Worm (Caenorhabditis elegans): Measurements from ENCODE around the gene btb-12.

btb-12 gene

ce11 chrII:1679081-1679480 lies 24.1 kb downstream of the btb-12 start, which contains the start of gene irld-36:
TSS of gene irld-36 (plus strand) at chrII:1679381.
- TF ChIP-seq mdl-1 (tag; optimal IDR thresholded peaks at IDR 0.05) (no peak), mml-1 (tag; optimal IDR thresholded peaks at IDR 0.05) (no peak), ceh-28 (tag; optimal IDR thresholded peaks at IDR 0.05) (no peak), egl-27 (tag; optimal IDR thresholded peaks at IDR 0.05) (no peak), ztf-11 (tag; optimal IDR thresholded peaks at IDR 0.05) (no peak), aly-2 (tag; optimal IDR thresholded peaks at IDR 0.05) (no peak), nhr-43 (tag; optimal IDR thresholded peaks at IDR 0.05; ENCODE audit: poor library complexity, severe bottlenecking) (no peak), nhr-28 (tag; optimal IDR thresholded peaks at IDR 0.05) (no peak), egl-5 (tag; optimal IDR thresholded peaks at IDR 0.05) (no peak), fos-1 (tag; optimal IDR thresholded peaks at IDR 0.05) (no peak), ztf-4 (tag; optimal IDR thresholded peaks at IDR 0.05) (no peak), zag-1 (tag; optimal IDR thresholded peaks at IDR 0.05) (no peak), ceh-16 (tag; optimal IDR thresholded peaks at IDR 0.05) (no peak), ceh-9 (tag; optimal IDR thresholded peaks at IDR 0.05) (no peak), nhr-23 (tag; optimal IDR thresholded peaks at IDR 0.05) (no peak), lsy-12 (tag; optimal IDR thresholded peaks at IDR 0.05) (no peak), ceh-82 (tag; optimal IDR thresholded peaks at IDR 0.05) (no peak), elt-2 (tag; optimal IDR thresholded peaks at IDR 0.05) (no peak)

DNA sequence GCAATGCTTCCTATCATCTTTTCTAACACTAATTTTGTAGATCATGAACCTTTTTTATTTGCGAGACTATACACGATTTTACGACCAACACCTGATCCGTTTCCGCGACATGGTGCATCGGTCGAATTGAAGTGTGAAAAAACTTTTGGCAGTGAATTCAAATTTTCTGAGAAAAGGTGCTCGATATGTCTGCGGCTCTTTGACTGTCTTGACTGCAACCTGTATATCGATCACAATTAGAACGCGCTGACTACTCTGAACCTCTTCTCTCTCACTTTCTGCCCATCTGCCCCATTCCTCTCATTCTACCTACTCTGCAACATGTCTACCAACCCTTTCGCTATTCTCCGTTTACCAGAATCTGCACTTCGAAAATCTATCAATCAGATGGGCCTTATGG lies 27.2 kb downstream of the btb-12 start, which contains the start of gene fbxb-26:
fbxb-26 (plus strand) TSS at position 301 of the 400 bp plus-strand sequence.
- TF ChIP-seq snpc-4 (tag; optimal IDR thresholded peaks at IDR 0.05), result no peak
- TF ChIP-seq aly-2 (tag; optimal IDR thresholded peaks at IDR 0.05), result no peak
- no peak for TF ChIP-seq mdl-1 (tag; optimal IDR thresholded peaks at IDR 0.05)
- TF ChIP-seq ama-1 (optimal IDR thresholded peaks at IDR 0.05), result no peak
- no peak for TF ChIP-seq ceh-9 (tag; optimal IDR thresholded peaks at IDR 0.05)
- no peak for TF ChIP-seq nhr-12 (tag; optimal IDR thresholded peaks at IDR 0.05)
- no peak for TF ChIP-seq ceh-16 (tag; optimal IDR thresholded peaks at IDR 0.05)
- TF ChIP-seq eor-1 (tag; optimal IDR thresholded peaks at IDR 0.05), result no peak
- TF ChIP-seq lsy-12 (tag; optimal IDR thresholded peaks at IDR 0.05), result no peak
- no peak for TF ChIP-seq pha-4 (tag; optimal IDR thresholded peaks at IDR 0.05)
- no peak for TF ChIP-seq fos-1 (tag; optimal IDR thresholded peaks at IDR 0.05)
- no peak for TF ChIP-seq nhr-28 (tag; optimal IDR thresholded peaks at IDR 0.05)
- no peak for TF ChIP-seq nhr-67 (tag; optimal IDR thresholded peaks at IDR 0.05)
- TF ChIP-seq nhr-76 (tag; optimal IDR thresholded peaks at IDR 0.05), result no peak

ce11 chrII:1683742-1684141 lies 28.7 kb downstream of the btb-12 start, which contains the start of gene fbxb-25:
TSS of gene fbxb-25 (plus strand) at chrII:1684042.
- TF ChIP-seq nhr-67 (tag; optimal IDR thresholded peaks at IDR 0.05) (no peak), elt-2 (tag; optimal IDR thresholded peaks at IDR 0.05) (no peak), lin-39 (tag; optimal IDR thresholded peaks at IDR 0.05) (no peak), snpc-4 (tag; optimal IDR thresholded peaks at IDR 0.05) (no peak)

- no peak for TF ChIP-seq nhr-12 (tag; optimal IDR thresholded peaks at IDR 0.05)
- no peak for TF ChIP-seq ama-1 (optimal IDR thresholded peaks at IDR 0.05)
- TF ChIP-seq nhr-77 (tag; optimal IDR thresholded peaks at IDR 0.05), result no peak
- no peak for TF ChIP-seq nhr-76 (tag; optimal IDR thresholded peaks at IDR 0.05)
- TF ChIP-seq nhr-28 (tag; optimal IDR thresholded peaks at IDR 0.05), result no peak
- no peak for TF ChIP-seq mdl-1 (tag; optimal IDR thresholded peaks at IDR 0.05)
- TF ChIP-seq ZK546.5 (tag; optimal IDR thresholded peaks at IDR 0.05), result no peak
- TF ChIP-seq nfya-1 (tag; optimal IDR thresholded peaks at IDR 0.05; ENCODE audit: insufficient read depth), result no peak
- TF ChIP-seq ceh-9 (tag; optimal IDR thresholded peaks at IDR 0.05), result no peak
- no peak for TF ChIP-seq nhr-25 (tag; optimal IDR thresholded peaks at IDR 0.05)
Observed at ce11 chrII:1688813-1689212, 33.8 kb downstream of the btb-12 start, which contains the start of the genes fbxb-18 and fbxb-19. TSS of gene fbxb-18 (minus strand) at chrII:1688913. TSS of gene fbxb-19 (minus strand) at chrII:1689181.

DNA sequence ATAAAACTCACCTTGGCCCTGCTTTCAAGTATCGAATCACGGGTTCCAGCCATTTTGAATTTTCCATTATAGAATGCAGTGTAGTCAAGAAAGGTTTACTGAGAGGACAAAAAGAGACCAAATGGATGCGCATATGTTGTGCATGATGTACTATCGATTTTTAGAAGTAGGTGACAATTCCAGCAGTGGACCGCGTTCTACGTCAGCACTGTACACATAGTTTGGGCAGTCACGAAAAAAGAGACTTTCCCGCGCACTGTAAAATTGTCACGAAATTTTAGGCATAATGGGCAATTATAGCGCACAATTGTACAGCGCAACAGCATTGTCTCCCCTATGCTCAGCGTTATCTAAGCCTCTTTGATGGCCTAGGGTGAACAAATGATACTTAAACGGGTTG lies 36.0 kb downstream of the btb-12 start, which contains the start of gene fbxc-22:
fbxc-22 (minus strand) TSS at position 101 of the 400 bp plus-strand sequence.
- TF ChIP-seq fkh-10 (GFP tag; optimal IDR thresholded peaks at IDR 0.05), result no peak
- no peak for TF ChIP-seq eor-1 (tag; optimal IDR thresholded peaks at IDR 0.05)
- TF ChIP-seq snpc-4 (tag; optimal IDR thresholded peaks at IDR 0.05), result no peak
- TF ChIP-seq ceh-82 (tag; optimal IDR thresholded peaks at IDR 0.05), result no peak
- TF ChIP-seq ztf-4 (tag; optimal IDR thresholded peaks at IDR 0.05), result no peak
- no peak for TF ChIP-seq daf-12 (tag; optimal IDR thresholded peaks at IDR 0.05)
- TF ChIP-seq nhr-76 (tag; optimal IDR thresholded peaks at IDR 0.05), result no peak
- no peak for TF ChIP-seq nhr-28 (tag; optimal IDR thresholded peaks at IDR 0.05)

All from whole organism, L3 larva.